Worm (Caenorhabditis elegans): ENCODE measurements around the gene nhr-229.

Gene nhr-229

DNA sequence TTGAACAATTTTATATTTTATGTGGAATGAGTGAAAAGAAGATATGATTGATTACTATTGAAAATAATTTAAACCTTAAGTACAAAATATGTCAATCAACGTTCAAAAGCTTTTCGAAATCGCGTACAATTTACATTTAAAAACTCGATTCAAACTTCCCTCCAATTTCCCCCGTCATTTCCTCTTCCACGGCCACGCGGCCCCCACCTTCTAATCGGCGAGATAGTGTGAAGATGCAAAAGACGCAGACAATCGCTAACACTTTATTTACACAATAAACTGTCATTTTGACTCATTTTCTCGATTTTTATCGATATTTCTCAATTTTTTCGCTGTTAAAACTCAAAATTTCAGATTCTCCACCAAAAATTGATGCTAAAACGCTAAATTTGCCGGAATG, 35.0 kb downstream of the nhr-229 start, which contains the start of gene rom-4 (continued):
- no peak for TF ChIP-seq aly-2 (tag; optimal IDR thresholded peaks at IDR 0.05)
- no peak for TF ChIP-seq Y5F2A.4 (GFP tag; optimal IDR thresholded peaks at IDR 0.05)
- no peak for TF ChIP-seq lin-29 (GFP tag; IDR thresholded peaks at IDR 0.05)
- TF ChIP-seq fos-1 (tag; optimal IDR thresholded peaks at IDR 0.05): no peak
- no peak for TF ChIP-seq nhr-10 (tag; optimal IDR thresholded peaks at IDR 0.05)
- no peak for TF ChIP-seq T26A8.4 (GFP tag; IDR thresholded peaks at IDR 0.05)
- peak; percentile 39 for TF ChIP-seq hlh-30 (tag; optimal IDR thresholded peaks at IDR 0.05; ENCODE audit: insufficient read depth)
- no peak for TF ChIP-seq ceh-32 (tag; optimal IDR thresholded peaks at IDR 0.05; ENCODE audit: poor library complexity)
- no peak for TF ChIP-seq F49E8.2 (tag; optimal IDR thresholded peaks at IDR 0.05; ENCODE audit: borderline replicate concordance)
- peak; percentile 18; the same call in 1 of the 2 replicates for TF ChIP-seq pha-4 (GFP tag; IDR thresholded peaks at IDR 0.05)
- peak; percentile 46 for TF ChIP-seq pha-4 (tag; optimal IDR thresholded peaks at IDR 0.05)
- TF ChIP-seq dmd-6 (GFP tag; IDR thresholded peaks at IDR 0.05): no peak
- TF ChIP-seq spr-3 (GFP tag; optimal IDR thresholded peaks at IDR 0.05): no peak
- no peak for TF ChIP-seq nhr-237 (tag; optimal IDR thresholded peaks at IDR 0.05)
- no peak for TF ChIP-seq ztf-11 (tag; optimal IDR thresholded peaks at IDR 0.05)
- TF ChIP-seq mxl-2 (GFP tag; conservative IDR thresholded peaks at IDR 0.05): no peak
- no peak for TF ChIP-seq F37D6.2 (tag; optimal IDR thresholded peaks at IDR 0.05)
- TF ChIP-seq lin-1 (GFP tag; IDR thresholded peaks at IDR 0.05): no peak
- TF ChIP-seq nhr-25 (tag; optimal IDR thresholded peaks at IDR 0.05; ENCODE audit: borderline replicate concordance, insufficient read depth): no peak
- TF ChIP-seq spr-1 (tag; optimal IDR thresholded peaks at IDR 0.05): no peak
- no peak for TF ChIP-seq mdl-1 (tag; optimal IDR thresholded peaks at IDR 0.05)
- no peak for TF ChIP-seq madf-9 (GFP tag; conservative IDR thresholded peaks at IDR 0.05)
- TF ChIP-seq D1046.2 (GFP tag; IDR thresholded peaks at IDR 0.05): no peak
- no peak for TF ChIP-seq pqm-1 (tag; optimal IDR thresholded peaks at IDR 0.05)
- no peak for TF ChIP-seq tra-1 (GFP tag; IDR thresholded peaks at IDR 0.05)
- TF ChIP-seq lin-15B (tag; optimal IDR thresholded peaks at IDR 0.05): no peak
- TF ChIP-seq sdz-12 (GFP tag; optimal IDR thresholded peaks at IDR 0.05): no peak
- peak; percentile 96 for TF ChIP-seq dpl-1 (GFP tag; optimal IDR thresholded peaks at IDR 0.05)
- no peak for TF ChIP-seq hif-1 (tag; optimal IDR thresholded peaks at IDR 0.05)

DNA sequence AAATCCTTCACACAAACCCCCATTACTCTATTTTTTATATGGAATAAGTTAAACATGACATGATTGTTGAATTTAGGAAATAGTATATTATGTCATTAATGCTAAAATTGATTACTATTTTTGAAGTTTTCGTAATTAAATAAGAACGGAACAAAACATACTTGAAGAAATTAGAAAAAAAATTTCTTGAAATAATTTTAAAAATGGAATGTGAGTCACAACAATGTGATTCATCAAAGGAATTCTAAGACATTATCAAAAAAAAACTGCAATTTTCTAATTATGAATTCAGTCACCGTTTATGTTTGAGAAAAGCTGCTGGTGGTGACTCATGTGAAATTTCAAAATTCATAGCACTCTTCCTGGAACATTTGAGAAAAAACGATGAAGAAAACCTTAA, 42.0 kb downstream of the nhr-229 start, which contains the start of gene nccd-1:
TSS of gene nccd-1 (plus strand) at position 301 of the 400 bp plus-strand sequence.
- no peak for TF ChIP-seq ceh-62 (tag; optimal IDR thresholded peaks at IDR 0.05)
- TF ChIP-seq ceh-20 (GFP tag; IDR thresholded peaks at IDR 0.05): no peak
- TF ChIP-seq nhr-42 (GFP tag; IDR thresholded peaks at IDR 0.05): no peak
- no peak for TF ChIP-seq hmg-1.1 (GFP tag; IDR thresholded peaks at IDR 0.05)
- no peak for TF ChIP-seq Y75B8A.6 (GFP tag; IDR thresholded peaks at IDR 0.05)
- no peak for TF ChIP-seq madf-5 (GFP tag; IDR thresholded peaks at IDR 0.05)
- TF ChIP-seq nhr-41 (GFP tag; IDR thresholded peaks at IDR 0.05): no peak
- no peak for TF ChIP-seq zag-1 (tag; optimal IDR thresholded peaks at IDR 0.05)
- no peak for TF ChIP-seq ceh-32 (tag; optimal IDR thresholded peaks at IDR 0.05; ENCODE audit: poor library complexity)
- no peak for TF ChIP-seq mdt-29 (GFP tag; IDR thresholded peaks at IDR 0.05)
- TF ChIP-seq hlh-11 (tag; optimal IDR thresholded peaks at IDR 0.05): no peak
- no peak for TF ChIP-seq nhr-10 (tag; optimal IDR thresholded peaks at IDR 0.05)
- no peak for TF ChIP-seq saeg-2 (GFP tag; IDR thresholded peaks at IDR 0.05)
- no peak for TF ChIP-seq nhr-11 (tag; optimal IDR thresholded peaks at IDR 0.05)
- no peak for TF ChIP-seq nhr-102 (tag; optimal IDR thresholded peaks at IDR 0.05)
- no peak for TF ChIP-seq F44E2.7 (GFP tag; IDR thresholded peaks at IDR 0.05)
- TF ChIP-seq ZK546.5 (tag; optimal IDR thresholded peaks at IDR 0.05): no peak
